Worm (Caenorhabditis elegans) whole organism, mixed stage, embryonic: ENCODE data around the gene pmk-1.

Experiments used
- blmp-1 ChIP-seq: fragments of 150-350 bp; optimal IDR thresholded peaks from 2 replicates; lab custom pipeline; 2014; ENCODE audit warnings: missing biosample characterization, missing genetic modification characterization
- ceh-39 ChIP-seq: fragments of 150-350 bp; optimal IDR thresholded peaks from 2 replicates; lab custom pipeline; 2014; ENCODE audit warnings: missing biosample characterization, missing genetic modification characterization
- ces-1 ChIP-seq: fragments of 150-350 bp; optimal IDR thresholded peaks from 2 replicates; lab custom pipeline; 2014; ENCODE audit warnings: missing biosample characterization, missing genetic modification reagents, missing genetic modification characterization
- drap-1 ChIP-seq: fragments of 200-800 bp; sonication (Bioruptor generic); optimal IDR thresholded peaks from 3 replicates; lab custom pipeline; 2018; ENCODE audit warnings: mild to moderate bottlenecking, missing genetic modification characterization, missing compliant biosample characterization
- flh-1 ChIP-seq: fragments of 200-800 bp; sonication (Bioruptor generic); optimal IDR thresholded peaks from 2 replicates; lab custom pipeline; 2018; ENCODE audit warnings: mild to moderate bottlenecking, missing genetic modification characterization, moderate library complexity, missing compliant biosample characterization
- lsy-2 ChIP-seq: fragments of 150-350 bp; optimal IDR thresholded peaks from 2 replicates; lab custom pipeline; 2014; ENCODE audit warnings: missing biosample characterization, missing genetic modification characterization
- nhr-237 ChIP-seq: fragments of 150-350 bp; optimal IDR thresholded peaks from 2 replicates; lab custom pipeline; 2014; ENCODE audit warnings: missing biosample characterization, missing genetic modification characterization
- nhr-28 ChIP-seq: fragments of 150-350 bp; optimal IDR thresholded peaks from 2 replicates; lab custom pipeline; 2014; ENCODE audit warnings: missing biosample characterization, missing genetic modification characterization
- nhr-76 ChIP-seq: sonication (generic microtip); optimal IDR thresholded peaks from 2 replicates; lab custom pipeline; 2017; ENCODE audit warnings: missing biosample characterization, missing genetic modification characterization
- snpc-4 ChIP-seq: fragments of 150-350 bp; optimal IDR thresholded peaks from 2 replicates; lab custom pipeline; 2014; ENCODE audit warnings: missing biosample characterization, missing genetic modification characterization
- unc-39 ChIP-seq: fragments of 150-350 bp; optimal IDR thresholded peaks from 2 replicates; lab custom pipeline; 2014; ENCODE audit warnings: missing biosample characterization, missing genetic modification characterization
- ztf-11 ChIP-seq: fragments of 150-350 bp; optimal IDR thresholded peaks from 2 replicates; lab custom pipeline; 2014; ENCODE audit warnings: missing biosample characterization, missing genetic modification characterization

ce11 chrIV:8151721-8152120, 3.1 kb downstream of the pmk-1 start:
- TF ChIP-seq nhr-237 (tag; lab: Kevin White, UChicago): no peak
- no peak for TF ChIP-seq snpc-4 (tag; lab: Kevin White, UChicago)
- no peak for TF ChIP-seq lsy-2 (tag; lab: Kevin White, UChicago)
- no peak for TF ChIP-seq nhr-28
- TF ChIP-seq ztf-11 (tag; lab: Kevin White, UChicago): no peak
- no peak for TF ChIP-seq nhr-76 (tag; lab: Kevin White, UChicago)
- TF ChIP-seq ceh-39 (tag; lab: Kevin White, UChicago): no peak
- no peak for TF ChIP-seq flh-1 (GFP tag; lab: Kevin White, UChicago)
- no peak for TF ChIP-seq ces-1 (GFP tag; lab: Kevin White, UChicago)
- TF ChIP-seq unc-39 (tag; lab: Kevin White, UChicago): no peak
- no peak for TF ChIP-seq blmp-1 (tag; lab: Kevin White, UChicago)
- TF ChIP-seq drap-1 (GFP tag; lab: Kevin White, UChicago): no peak
